Worm (Caenorhabditis elegans) whole organism, late embryonic: Measurements from ENCODE around the gene F59E12.15.

Experiments
- C08G9.2 ChIP-seq: sonication (generic microtip); optimal IDR thresholded peaks from 2 replicates; lab custom pipeline; 2016; ENCODE audit warnings: mild to moderate bottlenecking, missing genetic modification characterization, moderate library complexity, missing compliant biosample characterization
- F13H6.1 ChIP-seq: sonication (generic microtip); optimal IDR thresholded peaks from 2 replicates; lab custom pipeline; 2016; ENCODE audit warnings: missing genetic modification characterization, missing compliant biosample characterization
- K02D7.2 ChIP-seq: sonication (generic microtip); optimal IDR thresholded peaks from 2 replicates; lab custom pipeline; 2017; ENCODE audit warnings: mild to moderate bottlenecking, missing genetic modification characterization, missing compliant biosample characterization
- K09A11.1 ChIP-seq: sonication (generic microtip); optimal IDR thresholded peaks from 2 replicates; lab custom pipeline; 2017; ENCODE audit warnings: antibody characterized with exemption, mild to moderate bottlenecking, missing genetic modification characterization, missing compliant biosample characterization; ENCODE audit not compliant: insufficient read depth
- ama-1 ChIP-seq: fragments of 150-350 bp; optimal IDR thresholded peaks from 2 replicates; lab custom pipeline; 2014
- ceh-22 ChIP-seq: sonication (generic microtip); optimal IDR thresholded peaks from 2 replicates; lab custom pipeline; 2017; ENCODE audit warnings: missing biosample characterization, missing genetic modification characterization
- ceh-30 ChIP-seq: fragments of 150-350 bp; optimal IDR thresholded peaks from 2 replicates; lab custom pipeline; 2014; ENCODE audit warnings: missing biosample characterization, missing genetic modification characterization
- ceh-31 ChIP-seq: sonication (generic microtip); optimal IDR thresholded peaks from 2 replicates; lab custom pipeline; 2016; ENCODE audit warnings: missing genetic modification characterization, missing compliant biosample characterization
- ceh-45 ChIP-seq: fragments of 200-800 bp; sonication (Bioruptor generic); IDR thresholded peaks from 2 replicates; pipeline ENCODE4 v1.3.6; 2022; ENCODE audit warnings: missing genetic modification reagents, missing genetic modification characterization, missing compliant biosample characterization
- dve-1 ChIP-seq: sonication (generic microtip); optimal IDR thresholded peaks from 2 replicates; lab custom pipeline; 2017; ENCODE audit warnings: antibody characterized with exemption, mild to moderate bottlenecking, missing genetic modification characterization, missing compliant biosample characterization
- elt-2 ChIP-seq: sonication (generic microtip); optimal IDR thresholded peaks from 2 replicates; lab custom pipeline; 2016; ENCODE audit warnings: missing genetic modification reagents, missing genetic modification characterization, missing compliant biosample characterization
- elt-4 ChIP-seq: sonication (generic microtip); optimal IDR thresholded peaks from 2 replicates; lab custom pipeline; 2016; ENCODE audit warnings: missing genetic modification characterization, missing compliant biosample characterization
- ets-4 ChIP-seq: sonication (generic microtip); optimal IDR thresholded peaks from 2 replicates; lab custom pipeline; 2016; ENCODE audit warnings: missing genetic modification characterization, missing compliant biosample characterization
- eyg-1 ChIP-seq: sonication (generic microtip); optimal IDR thresholded peaks from 2 replicates; lab custom pipeline; 2016; ENCODE audit warnings: missing genotype, missing genetic modification characterization, missing compliant biosample characterization
- fkh-10 ChIP-seq: fragments of 150-350 bp; optimal IDR thresholded peaks from 2 replicates; lab custom pipeline; 2014; ENCODE audit warnings: missing biosample characterization, missing genetic modification reagents, missing genetic modification characterization
- gmeb-2 ChIP-seq: sonication (generic microtip); optimal IDR thresholded peaks from 2 replicates; lab custom pipeline; 2016; ENCODE audit warnings: missing genetic modification characterization, inconsistent platforms, missing compliant biosample characterization
- hlh-13 ChIP-seq: fragments of 200-800 bp; sonication (Bioruptor generic); optimal IDR thresholded peaks from 2 replicates; lab custom pipeline; 2018; ENCODE audit warnings: mild to moderate bottlenecking, missing genetic modification characterization, missing compliant biosample characterization
- hlh-15 ChIP-seq: sonication (generic microtip); optimal IDR thresholded peaks from 2 replicates; lab custom pipeline; 2016; ENCODE audit warnings: missing genetic modification characterization, missing compliant biosample characterization
- hlh-6 ChIP-seq: sonication (generic microtip); optimal IDR thresholded peaks from 2 replicates; lab custom pipeline; 2016; ENCODE audit warnings: missing genotype, missing genetic modification characterization, missing compliant biosample characterization
- hlh-8 ChIP-seq: sonication (generic microtip); optimal IDR thresholded peaks from 2 replicates; lab custom pipeline; 2016; ENCODE audit warnings: missing genotype, missing genetic modification characterization, missing compliant biosample characterization
- lim-6 ChIP-seq: sonication (generic microtip); optimal IDR thresholded peaks from 2 replicates; lab custom pipeline; 2016; ENCODE audit warnings: missing genetic modification characterization, missing compliant biosample characterization
- nhr-11 ChIP-seq: fragments of 150-350 bp; optimal IDR thresholded peaks from 2 replicates; lab custom pipeline; 2014; ENCODE audit warnings: missing biosample characterization, missing genetic modification characterization
- npax-4 ChIP-seq: sonication (generic microtip); optimal IDR thresholded peaks from 2 replicates; lab custom pipeline; 2016; ENCODE audit warnings: missing genetic modification characterization, missing compliant biosample characterization
- odd-2 ChIP-seq: sonication (generic microtip); optimal IDR thresholded peaks from 2 replicates; lab custom pipeline; 2017; ENCODE audit warnings: antibody characterized with exemption, mild to moderate bottlenecking, missing genetic modification characterization, missing compliant biosample characterization
- pat-9 ChIP-seq: fragments of 200-800 bp; sonication (Bioruptor generic); optimal IDR thresholded peaks from 2 replicates; lab custom pipeline; 2018; ENCODE audit warnings: mild to moderate bottlenecking, missing genetic modification characterization, moderate library complexity, missing compliant biosample characterization
- pha-2 ChIP-seq: sonication (generic microtip); optimal IDR thresholded peaks from 2 replicates; lab custom pipeline; 2017; ENCODE audit warnings: mild to moderate bottlenecking, missing genetic modification characterization, missing compliant biosample characterization
- pha-4 ChIP-seq: fragments of 150-350 bp; optimal IDR thresholded peaks from 2 replicates; lab custom pipeline; 2018; ENCODE audit warnings: missing biosample characterization, missing genetic modification reagents, missing genetic modification characterization
- ref-2 ChIP-seq: sonication (generic microtip); optimal IDR thresholded peaks from 2 replicates; lab custom pipeline; 2016; ENCODE audit warnings: missing genetic modification characterization, missing compliant biosample characterization
- sox-2 ChIP-seq: fragments of 200-800 bp; sonication (Bioruptor generic); IDR thresholded peaks from 2 replicates; pipeline ENCODE4 v1.3.6; 2022; ENCODE audit warnings: missing genetic modification reagents, missing genetic modification characterization, missing compliant biosample characterization
- sox-4 ChIP-seq: sonication (generic microtip); optimal IDR thresholded peaks from 2 replicates; lab custom pipeline; 2017; ENCODE audit warnings: mild to moderate bottlenecking, missing genetic modification characterization, inconsistent platforms, missing compliant biosample characterization
- tbx-7 ChIP-seq: sonication (generic microtip); optimal IDR thresholded peaks from 2 replicates; lab custom pipeline; 2016; ENCODE audit warnings: missing genotype, missing genetic modification characterization, missing compliant biosample characterization
- ttx-3 ChIP-seq: sonication (generic microtip); optimal IDR thresholded peaks from 2 replicates; lab custom pipeline; 2016; ENCODE audit warnings: missing genetic modification reagents, missing genetic modification characterization, missing compliant biosample characterization
- unc-42 ChIP-seq: sonication (generic microtip); optimal IDR thresholded peaks from 2 replicates; lab custom pipeline; 2016; ENCODE audit warnings: missing genotype, missing genetic modification characterization, missing compliant biosample characterization
- zip-5 ChIP-seq: sonication (generic microtip); optimal IDR thresholded peaks from 2 replicates; lab custom pipeline; 2016; ENCODE audit warnings: missing genetic modification characterization, missing compliant biosample characterization

Gene F59E12.15

ce11 chrII:5660155-5660554 is 32.0 kb upstream of the F59E12.15 start (continued):
- TF ChIP-seq hlh-8 (tag; lab: Kevin White, UChicago) = no peak

ce11 chrII:5659675-5660074 is 31.5 kb upstream of the F59E12.15 start, which contains the start of gene fut-3:
Gene fut-3, minus strand, starts transcription at chrII:5659775.
- TF ChIP-seq tbx-7 (no peak), sox-2 (GFP tag; lab: Robert Waterston, UW) (no peak), sox-4 (tag; lab: Kevin White, UChicago) (no peak), F13H6.1 (tag; lab: Kevin White, UChicago) (no peak), ceh-31 (tag; lab: Kevin White, UChicago) (no peak)

ce11 chrII:5654215-5654614 is 26.0 kb upstream of the F59E12.15 start, which contains the start of gene F59E12.1:
Gene F59E12.1, plus strand, starts transcription at chrII:5654515.
- TF ChIP-seq tbx-7 = no peak
- no peak for TF ChIP-seq ceh-45 (GFP tag; lab: Robert Waterston, UW)
- no peak for TF ChIP-seq npax-4 (tag; lab: Kevin White, UChicago)
- TF ChIP-seq lim-6 (tag; lab: Kevin White, UChicago) = no peak
- no peak for TF ChIP-seq pat-9 (tag; lab: Kevin White, UChicago)
- no peak for TF ChIP-seq hlh-15 (tag; lab: Kevin White, UChicago)
- no peak for TF ChIP-seq ceh-22 (tag; lab: Kevin White, UChicago)
- no peak for TF ChIP-seq ttx-3 (tag; lab: Kevin White, UChicago)
- no peak for TF ChIP-seq fkh-10
- TF ChIP-seq eyg-1 = no peak
- TF ChIP-seq pha-4 (tag; lab: Kevin White, UChicago) = no peak

ce11 chrII:5652334-5652733 is 24.2 kb upstream of the F59E12.15 start, which contains the start of gene bli-2:
Gene bli-2, minus strand, starts transcription at chrII:5652434.
- TF ChIP-seq gmeb-2 (tag; lab: Kevin White, UChicago) (no peak), ets-4 (no peak), elt-4 (tag; lab: Kevin White, UChicago) (no peak), eyg-1 (no peak), unc-42 (tag; lab: Kevin White, UChicago) (no peak), pha-2 (tag; lab: Kevin White, UChicago) (no peak)
- TF ChIP-seq, all 69 proteins: peak for 0

- TF ChIP-seq zip-5 = no peak
- no peak for TF ChIP-seq ceh-22 (tag; lab: Kevin White, UChicago)
- no peak for TF ChIP-seq K09A11.1 (tag; lab: Kevin White, UChicago)
- TF ChIP-seq ref-2 (tag; lab: Kevin White, UChicago) = no peak
- no peak for TF ChIP-seq F13H6.1 (tag; lab: Kevin White, UChicago)
- TF ChIP-seq lim-6 (tag; lab: Kevin White, UChicago) = no peak
- no peak for TF ChIP-seq hlh-6 (tag; lab: Kevin White, UChicago)
- TF ChIP-seq C08G9.2 = no peak
- no peak for TF ChIP-seq elt-2 (tag; lab: Kevin White, UChicago)
- TF ChIP-seq sox-4 (tag; lab: Kevin White, UChicago) = no peak
- TF ChIP-seq nhr-11 (tag; lab: Kevin White, UChicago) = no peak
- TF ChIP-seq gmeb-2 (tag; lab: Kevin White, UChicago) = no peak
- no peak for TF ChIP-seq hlh-15 (tag; lab: Kevin White, UChicago)
- TF ChIP-seq dve-1 = no peak
- TF ChIP-seq hlh-13 (GFP tag; lab: Kevin White, UChicago) = no peak
- no peak for TF ChIP-seq tbx-7
- no peak for TF ChIP-seq odd-2 (tag; lab: Kevin White, UChicago)
- no peak for TF ChIP-seq ceh-30 (tag; lab: Kevin White, UChicago)
- no peak for TF ChIP-seq ama-1
- no peak for TF ChIP-seq K02D7.2
These were observed 23.2 kb upstream of the F59E12.15 start for ce11 chrII:5651426-5651825.
